Fruit fly (Drosophila melanogaster): ENCODE data around the gene CG13288.

The CG13288 gene

dm6 chr3L:5922005-5922685 lies 15.0 kb downstream of the CG13288 start, which contains the start of gene CG32407:
TSS of gene CG32407 (plus strand) at chr3L:5922055.
- TF ChIP-seq CG33017 (tag; optimal IDR thresholded peaks at IDR 0.05) (no peak), Crg-1 (GFP tag; optimal IDR thresholded peaks at IDR 0.05) (peak; percentile 36), cic (GFP tag; optimal IDR thresholded peaks at IDR 0.05) (peak; percentile 59), cnc (optimal IDR thresholded peaks at IDR 0.05) (no peak), pad (GFP tag; optimal IDR thresholded peaks at IDR 0.05) (peak; percentile 64), Hr96 (GFP tag; optimal IDR thresholded peaks at IDR 0.05) (peak; percentile 53), toe (GFP tag; optimal IDR thresholded peaks at IDR 0.05) (peak; percentile 8), CG11617 (GFP tag; optimal IDR thresholded peaks at IDR 0.05) (peak; percentile 13), CG12768 (GFP tag; optimal IDR thresholded peaks at IDR 0.05) (peak; percentile 45), ovo (GFP tag; optimal IDR thresholded peaks at IDR 0.05) (peak; percentile 24), Mnt (GFP tag; optimal IDR thresholded peaks at IDR 0.05) (peak; percentile 71), CG7101 (tag; optimal IDR thresholded peaks at IDR 0.05) (peak; percentile 23), CG1620 (GFP tag; optimal IDR thresholded peaks at IDR 0.05) (no peak), CG7045 (GFP tag; optimal IDR thresholded peaks at IDR 0.05) (peak; percentile 6)

- TF ChIP-seq Clk (GFP tag; optimal IDR thresholded peaks at IDR 0.05) (no peak), CG12768 (GFP tag; optimal IDR thresholded peaks at IDR 0.05) (peak; percentile 41), cnc (optimal IDR thresholded peaks at IDR 0.05) (no peak), ovo (GFP tag; optimal IDR thresholded peaks at IDR 0.05) (peak; percentile 79), CG1620 (GFP tag; optimal IDR thresholded peaks at IDR 0.05) (no peak), CG14711 (tag; optimal IDR thresholded peaks at IDR 0.05) (no peak), cic (GFP tag; optimal IDR thresholded peaks at IDR 0.05) (peak; percentile 39), Hr96 (GFP tag; optimal IDR thresholded peaks at IDR 0.05) (peak; percentile 43), Mnt (GFP tag; optimal IDR thresholded peaks at IDR 0.05) (peak; percentile 42), CG7045 (GFP tag; optimal IDR thresholded peaks at IDR 0.05) (no peak), CG7101 (tag; optimal IDR thresholded peaks at IDR 0.05) (no peak), CG33017 (tag; optimal IDR thresholded peaks at IDR 0.05) (no peak)
These were observed 16.5 kb downstream of the CG13288 start, which contains the start of gene CG33523 for dm6 chr3L:5923646-5924122. TSS of gene CG33523 (plus strand) at chr3L:5923862.

dm6 chr3L:5926015-5926988 lies 19.1 kb downstream of the CG13288 start:
- TF ChIP-seq Crg-1 (GFP tag; optimal IDR thresholded peaks at IDR 0.05) (no peak), CG1620 (GFP tag; optimal IDR thresholded peaks at IDR 0.05) (no peak), CG33017 (tag; optimal IDR thresholded peaks at IDR 0.05) (peak; percentile 67), CG5204 (GFP tag; optimal IDR thresholded peaks at IDR 0.05) (no peak), ovo (GFP tag; optimal IDR thresholded peaks at IDR 0.05) (peak; percentile 98), cic (GFP tag; optimal IDR thresholded peaks at IDR 0.05) (peak; percentile 97), Mnt (GFP tag; optimal IDR thresholded peaks at IDR 0.05) (peak; percentile 22), CG7101 (tag; optimal IDR thresholded peaks at IDR 0.05) (peak; percentile 59), pad (GFP tag; optimal IDR thresholded peaks at IDR 0.05) (peak; percentile 33), CG14711 (tag; optimal IDR thresholded peaks at IDR 0.05) (peak; percentile 14), bab1 (GFP tag; optimal IDR thresholded peaks at IDR 0.05) (peak; percentile 67), CG7045 (GFP tag; optimal IDR thresholded peaks at IDR 0.05) (peak; percentile 44), CG12768 (GFP tag; optimal IDR thresholded peaks at IDR 0.05) (peak; percentile 68), tj (GFP tag; optimal IDR thresholded peaks at IDR 0.05) (peak; percentile 68)

- TF ChIP-seq pad (GFP tag; optimal IDR thresholded peaks at IDR 0.05) (no peak), CG14711 (tag; optimal IDR thresholded peaks at IDR 0.05) (peak; percentile 83)
These were observed 20.4 kb downstream of the CG13288 start for dm6 chr3L:5927536-5927935.

- TF ChIP-seq CG7045 (GFP tag; optimal IDR thresholded peaks at IDR 0.05) (no peak), CG1620 (GFP tag; optimal IDR thresholded peaks at IDR 0.05) (no peak), Crg-1 (GFP tag; optimal IDR thresholded peaks at IDR 0.05) (peak; percentile 25), tj (GFP tag; optimal IDR thresholded peaks at IDR 0.05) (no peak), pad (GFP tag; optimal IDR thresholded peaks at IDR 0.05) (no peak), Clk (GFP tag; optimal IDR thresholded peaks at IDR 0.05) (no peak), CG14711 (tag; optimal IDR thresholded peaks at IDR 0.05) (peak; percentile 72), CG33017 (tag; optimal IDR thresholded peaks at IDR 0.05) (no peak), bab1 (GFP tag; optimal IDR thresholded peaks at IDR 0.05) (peak; percentile 21), Hr96 (GFP tag; optimal IDR thresholded peaks at IDR 0.05) (peak; percentile 26), CG7101 (tag; optimal IDR thresholded peaks at IDR 0.05) (peak; percentile 9), toe (GFP tag; optimal IDR thresholded peaks at IDR 0.05) (peak; percentile 15), ovo (GFP tag; optimal IDR thresholded peaks at IDR 0.05) (no peak), CG11617 (GFP tag; optimal IDR thresholded peaks at IDR 0.05) (no peak), Mnt (GFP tag; optimal IDR thresholded peaks at IDR 0.05) (no peak), cnc (optimal IDR thresholded peaks at IDR 0.05) (no peak)
These were observed 25.3 kb downstream of the CG13288 start, which contains the start of gene Rcc1 for dm6 chr3L:5932363-5932914. TSS of gene Rcc1 (minus strand) at chr3L:5932773.

Data from whole organism, adult.